Worm (Caenorhabditis elegans): ENCODE results near the gene C53B7.2.
A peak's percentile ranks its signal among the peaks of the same experiment; 100 is the strongest.

The C53B7.2 gene

ce11 chrX:6808640-6809039 lies 37.4 kb upstream of the C53B7.2 start (continued):
- TF ChIP-seq attf-5 (GFP tag; optimal IDR thresholded peaks at IDR 0.05) (peak; percentile 49), let-607 (tag; optimal IDR thresholded peaks at IDR 0.05) (peak; percentile 66), bed-2 (GFP tag; IDR thresholded peaks at IDR 0.05) (no peak), ztf-26 (tag; optimal IDR thresholded peaks at IDR 0.05) (peak; percentile 27), madf-10 (tag; optimal IDR thresholded peaks at IDR 0.05) (no peak), ceh-91 (GFP tag; IDR thresholded peaks at IDR 0.05) (no peak), cebp-1 (GFP tag; IDR thresholded peaks at IDR 0.05) (no peak), cebp-1 (tag; optimal IDR thresholded peaks at IDR 0.05) (peak; percentile 54), ets-4 (GFP tag; optimal IDR thresholded peaks at IDR 0.05) (peak; percentile 7), F23B12.7 (tag; optimal IDR thresholded peaks at IDR 0.05; ENCODE audit: insufficient read depth) (peak; percentile 37), dox-1 (GFP tag; IDR thresholded peaks at IDR 0.05) (peak; percentile 55), F57A8.1 (GFP tag; optimal IDR thresholded peaks at IDR 0.05) (no peak), snpc-1.1 (tag; optimal IDR thresholded peaks at IDR 0.05; ENCODE audit: insufficient read depth) (no peak), him-1 (tag; optimal IDR thresholded peaks at IDR 0.05) (no peak), tlf-1 (GFP tag; optimal IDR thresholded peaks at IDR 0.05) (no peak), hmg-20 (GFP tag; IDR thresholded peaks at IDR 0.05) (no peak), nhr-80 (tag; optimal IDR thresholded peaks at IDR 0.05) (peak; percentile 89), die-1 (tag; optimal IDR thresholded peaks at IDR 0.05) (no peak), snpc-1.3 (tag; optimal IDR thresholded peaks at IDR 0.05; ENCODE audit: insufficient read depth) (no peak), Y53G8AR.9 (GFP tag; conservative IDR thresholded peaks at IDR 0.05) (no peak), cebp-2 (GFP tag; IDR thresholded peaks at IDR 0.05) (no peak), nhr-120 (GFP tag; IDR thresholded peaks at IDR 0.05) (no peak), ceh-27 (GFP tag; optimal IDR thresholded peaks at IDR 0.05) (no peak), nfya-2 (GFP tag; IDR thresholded peaks at IDR 0.05) (no peak)

ce11 chrX:6813025-6813424 lies 33.0 kb upstream of the C53B7.2 start:
- TF ChIP-seq unc-62 (GFP tag; optimal IDR thresholded peaks at IDR 0.05) (no peak), F22D6.2 (tag; optimal IDR thresholded peaks at IDR 0.05) (no peak), ceh-91 (GFP tag; IDR thresholded peaks at IDR 0.05) (no peak), nfya-1 (tag; optimal IDR thresholded peaks at IDR 0.05; ENCODE audit: borderline replicate concordance, insufficient read depth) (no peak)

ce11 chrX:6818036-6818488 lies 28.0 kb upstream of the C53B7.2 start, which contains the start of gene dhs-28:
Gene dhs-28, plus strand, starts transcription at chrX:6818438.
- TF ChIP-seq nhr-80 (tag; optimal IDR thresholded peaks at IDR 0.05) (peak; percentile 85), madf-8 (GFP tag; conservative IDR thresholded peaks at IDR 0.05) (no peak), ceh-79 (tag; optimal IDR thresholded peaks at IDR 0.05) (no peak), tbp1 (GFP tag; optimal IDR thresholded peaks at IDR 0.05) (peak; percentile 23), cebp-1 (GFP tag; IDR thresholded peaks at IDR 0.05) (no peak), cebp-1 (tag; optimal IDR thresholded peaks at IDR 0.05) (peak; percentile 27), egl-44 (GFP tag; IDR thresholded peaks at IDR 0.05) (no peak), unc-62 (GFP tag; optimal IDR thresholded peaks at IDR 0.05) (peak; percentile 6), ztf-22 (GFP tag; optimal IDR thresholded peaks at IDR 0.05) (no peak)

ce11 chrX:6819135-6819534 lies 26.9 kb upstream of the C53B7.2 start:
- TF ChIP-seq D2030.7 (GFP tag; IDR thresholded peaks at IDR 0.05) (no peak), egl-44 (GFP tag; IDR thresholded peaks at IDR 0.05) (no peak), K11D2.4 (GFP tag; IDR thresholded peaks at IDR 0.05) (no peak), die-1 (tag; optimal IDR thresholded peaks at IDR 0.05) (no peak), nhr-179 (tag; optimal IDR thresholded peaks at IDR 0.05) (no peak), ccch-3 (GFP tag; optimal IDR thresholded peaks at IDR 0.05) (no peak), nhr-80 (tag; optimal IDR thresholded peaks at IDR 0.05) (no peak), F52B5.7 (tag; optimal IDR thresholded peaks at IDR 0.05) (no peak), aptf-3 (GFP tag; IDR thresholded peaks at IDR 0.05) (no peak), madf-10 (tag; optimal IDR thresholded peaks at IDR 0.05) (no peak), F22D6.2 (tag; optimal IDR thresholded peaks at IDR 0.05) (no peak), lsy-27 (tag; optimal IDR thresholded peaks at IDR 0.05; ENCODE audit: borderline replicate concordance, insufficient read depth) (no peak), ceh-27 (GFP tag; optimal IDR thresholded peaks at IDR 0.05) (no peak), tbp1 (GFP tag; optimal IDR thresholded peaks at IDR 0.05) (no peak), rcor-1 (GFP tag; IDR thresholded peaks at IDR 0.05) (no peak), dpff-1 (tag; optimal IDR thresholded peaks at IDR 0.05) (no peak)
